Worm (Caenorhabditis elegans) whole organism, L2 larva: Measurements from ENCODE around the gene ist-1.
A peak's percentile ranks its signal among the peaks of the same experiment; 100 is the strongest.

Experiments used
- F13H6.1 ChIP-seq: sonication (generic microtip); optimal IDR thresholded peaks from 2 replicates; lab custom pipeline; 2016; ENCODE audit warnings: missing genetic modification characterization, missing compliant biosample characterization
- R02D3.7 ChIP-seq: fragments of 150-350 bp; optimal IDR thresholded peaks from 2 replicates; lab custom pipeline; 2014; ENCODE audit warnings: missing biosample characterization, missing genetic modification characterization
- Y55F3AM.14 ChIP-seq: fragments of 200-800 bp; sonication (Bioruptor generic); optimal IDR thresholded peaks from 2 replicates; lab custom pipeline; 2018; ENCODE audit warnings: mild to moderate bottlenecking, missing genetic modification characterization, missing compliant biosample characterization
- ZK546.5 ChIP-seq: sonication (generic microtip); optimal IDR thresholded peaks from 2 replicates; lab custom pipeline; 2017; ENCODE audit warnings: missing biosample characterization, missing genetic modification characterization
- aly-2 ChIP-seq: fragments of 150-350 bp; optimal IDR thresholded peaks from 2 replicates; lab custom pipeline; 2014; ENCODE audit warnings: missing biosample characterization, missing genetic modification characterization
- crh-2 ChIP-seq: sonication (generic microtip); optimal IDR thresholded peaks from 2 replicates; lab custom pipeline; 2017; ENCODE audit warnings: missing biosample characterization, missing genetic modification characterization
- dmd-4 ChIP-seq: sonication (generic microtip); optimal IDR thresholded peaks from 2 replicates; lab custom pipeline; 2017; ENCODE audit warnings: missing biosample characterization, missing genetic modification characterization
- egl-27 ChIP-seq: sonication (generic microtip); optimal IDR thresholded peaks from 3 replicates; lab custom pipeline; 2017; ENCODE audit warnings: missing biosample characterization, missing genetic modification reagents, missing genetic modification characterization
- elt-1 ChIP-seq: fragments of 150-350 bp; optimal IDR thresholded peaks from 2 replicates; lab custom pipeline; 2014; ENCODE audit warnings: missing biosample characterization, missing genetic modification characterization
- elt-3 ChIP-seq: sonication (generic microtip); optimal IDR thresholded peaks from 2 replicates; lab custom pipeline; 2017; ENCODE audit warnings: missing biosample characterization, missing genetic modification characterization
- fos-1 ChIP-seq: fragments of 150-350 bp; optimal IDR thresholded peaks from 2 replicates; lab custom pipeline; 2014; ENCODE audit warnings: missing biosample characterization, missing genetic modification characterization
- gmeb-1 ChIP-seq: fragments of 150-350 bp; optimal IDR thresholded peaks from 2 replicates; lab custom pipeline; 2014; ENCODE audit warnings: missing biosample characterization, missing genetic modification characterization
- lin-11 ChIP-seq: fragments of 150-350 bp; sonication (generic microtip); optimal IDR thresholded peaks from 2 replicates; lab custom pipeline; 2014; ENCODE audit warnings: missing biosample characterization, missing genetic modification characterization, inconsistent platforms, mixed read lengths
- lin-13 ChIP-seq: fragments of 150-350 bp; optimal IDR thresholded peaks from 2 replicates; lab custom pipeline; 2014; ENCODE audit warnings: missing biosample characterization, missing genetic modification reagents, missing genetic modification characterization
- lin-39 ChIP-seq: fragments of 150-350 bp; optimal IDR thresholded peaks from 2 replicates; lab custom pipeline; 2014; ENCODE audit warnings: missing biosample characterization, missing genetic modification reagents, missing genetic modification characterization
- lsy-2 ChIP-seq, 2 experiments: fragments of 150-350 bp in 1 of 2; sonication (generic microtip) in 1 of 2; optimal IDR thresholded peaks; 2 replicates each; lab custom pipeline; 2014 to 2017; ENCODE audit warnings: missing biosample characterization in 2 of 2, missing genetic modification characterization in 2 of 2
- mab-5 ChIP-seq: fragments of 150-350 bp; optimal IDR thresholded peaks from 2 replicates; lab custom pipeline; 2014; ENCODE audit warnings: missing biosample characterization, missing genetic modification characterization
- mbf-1 ChIP-seq: sonication (generic microtip); optimal IDR thresholded peaks from 2 replicates; lab custom pipeline; 2017; ENCODE audit warnings: missing biosample characterization, missing genetic modification characterization
- mdl-1 ChIP-seq, 2 experiments: fragments of 150-350 bp in 1 of 2; sonication (generic microtip) in 1 of 2; optimal IDR thresholded peaks; 2 replicates each; lab custom pipeline; 2017; ENCODE audit warnings: missing biosample characterization in 2 of 2, missing genetic modification characterization in 2 of 2
- nhr-10 ChIP-seq: sonication (generic microtip); optimal IDR thresholded peaks from 2 replicates; lab custom pipeline; 2017; ENCODE audit warnings: missing biosample characterization, missing genetic modification characterization
- nhr-12 ChIP-seq: fragments of 150-350 bp; optimal IDR thresholded peaks from 2 replicates; lab custom pipeline; 2014; ENCODE audit warnings: missing biosample characterization, missing genetic modification characterization
- nhr-129 ChIP-seq: fragments of 150-350 bp; optimal IDR thresholded peaks from 2 replicates; lab custom pipeline; 2014; ENCODE audit warnings: missing biosample characterization, missing genetic modification characterization
- nhr-21 ChIP-seq: fragments of 150-350 bp; optimal IDR thresholded peaks from 2 replicates; lab custom pipeline; 2014; ENCODE audit warnings: missing biosample characterization, missing genetic modification characterization
- nhr-23 ChIP-seq: fragments of 150-350 bp; optimal IDR thresholded peaks from 2 replicates; lab custom pipeline; 2014; ENCODE audit warnings: missing biosample characterization, missing genetic modification reagents, missing genetic modification characterization
- nhr-237 ChIP-seq: fragments of 150-350 bp; optimal IDR thresholded peaks from 2 replicates; lab custom pipeline; 2014; ENCODE audit warnings: missing biosample characterization, missing genetic modification characterization
- nhr-6 ChIP-seq: fragments of 150-350 bp; optimal IDR thresholded peaks from 2 replicates; lab custom pipeline; 2014; ENCODE audit warnings: missing biosample characterization, missing genetic modification characterization
- peb-1 ChIP-seq: fragments of 150-350 bp; optimal IDR thresholded peaks from 2 replicates; lab custom pipeline; 2014; ENCODE audit warnings: missing biosample characterization, missing genetic modification characterization
- skn-1 ChIP-seq: sonication (generic microtip); optimal IDR thresholded peaks from 2 replicates; lab custom pipeline; 2017; ENCODE audit warnings: missing biosample characterization, missing genetic modification characterization
- sma-3 ChIP-seq: sonication (generic microtip); optimal IDR thresholded peaks from 2 replicates; lab custom pipeline; 2016; ENCODE audit warnings: missing genetic modification reagents, missing genetic modification characterization, missing compliant biosample characterization
- sma-9 ChIP-seq, 2 experiments: fragments of 150-350 bp in 1 of 2; sonication (generic microtip) in 1 of 2; optimal IDR thresholded peaks; 2 replicates each; lab custom pipeline; 2014 to 2016; ENCODE audit warnings: missing genetic modification characterization in 2 of 2, mild to moderate bottlenecking in 1 of 2, missing biosample characterization in 1 of 2, missing compliant biosample characterization in 1 of 2, missing genetic modification reagents in 1 of 2, moderate library complexity in 1 of 2
- snpc-4 ChIP-seq: fragments of 150-350 bp; optimal IDR thresholded peaks from 2 replicates; lab custom pipeline; 2014; ENCODE audit warnings: missing biosample characterization, missing genetic modification characterization
- ztf-1 ChIP-seq: fragments of 200-800 bp; sonication (Bioruptor generic); conservative IDR thresholded peaks from 2 replicates; pipeline ENCODE4 v1.3.6; 2022; ENCODE audit warnings: missing genetic modification characterization, missing compliant biosample characterization
- ztf-11 ChIP-seq: sonication (generic microtip); optimal IDR thresholded peaks from 2 replicates; lab custom pipeline; 2017; ENCODE audit warnings: missing biosample characterization, missing genetic modification characterization
- ztf-4 ChIP-seq: fragments of 150-350 bp; optimal IDR thresholded peaks from 2 replicates; lab custom pipeline; 2014; ENCODE audit warnings: missing biosample characterization, missing genetic modification characterization

ist-1 gene

DNA sequence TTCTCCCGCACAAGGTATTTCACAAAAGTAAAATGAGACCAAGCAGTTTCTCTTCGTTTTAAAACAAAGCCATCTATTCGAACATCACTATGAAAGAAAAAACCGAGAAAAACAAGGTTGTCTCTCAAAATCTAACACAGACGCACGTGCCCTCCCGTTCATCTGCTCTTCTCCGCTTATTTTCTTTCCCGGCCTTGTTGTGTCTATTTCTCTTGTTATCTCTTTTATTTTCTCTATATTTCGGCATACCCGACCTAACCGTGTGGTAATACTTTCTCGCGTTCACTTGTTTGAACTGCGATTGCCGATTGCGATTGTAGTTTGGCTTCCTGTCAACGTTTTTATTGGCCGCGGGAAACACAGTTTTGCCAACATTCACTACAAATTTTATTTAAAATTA, 3.0 kb downstream of the ist-1 start (continued):
- TF ChIP-seq dmd-4 (tag; lab: Kevin White, UChicago) (no peak), nhr-21 (tag; lab: Kevin White, UChicago) (no peak), aly-2 (tag; lab: Kevin White, UChicago) (no peak), crh-2 (no peak), ztf-11 (tag; lab: Kevin White, UChicago) (no peak)

DNA sequence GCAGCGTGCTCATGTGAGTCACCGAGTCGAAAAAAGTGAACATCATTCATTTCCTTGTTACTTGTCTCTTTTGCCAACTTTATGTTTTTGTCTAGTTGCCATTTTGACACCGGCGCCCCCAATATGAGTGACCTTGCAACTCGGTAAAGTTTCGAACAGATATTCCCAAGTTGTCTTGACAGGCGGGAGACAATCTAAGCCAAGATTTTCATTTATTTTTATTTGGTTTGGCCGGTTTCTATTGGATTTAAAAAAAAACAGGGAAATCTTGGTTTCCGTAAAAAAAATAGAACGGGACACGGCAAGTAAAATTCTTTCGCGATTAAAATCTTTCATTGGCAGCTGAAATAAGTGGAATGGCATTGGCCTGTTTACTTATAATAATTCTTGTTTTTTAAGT, 4.8 kb downstream of the ist-1 start:
- no peak for TF ChIP-seq nhr-237 (tag; lab: Kevin White, UChicago)
- TF ChIP-seq fos-1 = no peak
- no peak for TF ChIP-seq ztf-1
- no peak for TF ChIP-seq nhr-12
- TF ChIP-seq nhr-6 (tag; lab: Kevin White, UChicago) = no peak
- no peak for TF ChIP-seq mab-5 (tag; lab: Kevin White, UChicago)
- no peak for TF ChIP-seq R02D3.7 (tag; lab: Kevin White, UChicago)
- no peak for TF ChIP-seq elt-3 (tag; lab: Kevin White, UChicago)
- TF ChIP-seq lin-11 (tag; lab: Kevin White, UChicago) = no peak
- TF ChIP-seq ztf-4 = no peak
- no peak for TF ChIP-seq mbf-1
- no peak for TF ChIP-seq snpc-4
- TF ChIP-seq lin-13 (GFP tag; lab: Kevin White, UChicago) = no peak
- TF ChIP-seq elt-1 (tag; lab: Kevin White, UChicago) = no peak
- no peak for TF ChIP-seq Y55F3AM.14 (GFP tag; lab: Kevin White, UChicago)
- no peak for TF ChIP-seq sma-9 (GFP tag; optimal IDR thresholded peaks at IDR 0.05; lab: Kevin White, UChicago)
- TF ChIP-seq sma-9 (tag; optimal IDR thresholded peaks at IDR 0.05; lab: Kevin White, UChicago) = no peak
- TF ChIP-seq ZK546.5 (tag; lab: Kevin White, UChicago) = no peak
- TF ChIP-seq peb-1 (tag; lab: Kevin White, UChicago) = no peak

DNA sequence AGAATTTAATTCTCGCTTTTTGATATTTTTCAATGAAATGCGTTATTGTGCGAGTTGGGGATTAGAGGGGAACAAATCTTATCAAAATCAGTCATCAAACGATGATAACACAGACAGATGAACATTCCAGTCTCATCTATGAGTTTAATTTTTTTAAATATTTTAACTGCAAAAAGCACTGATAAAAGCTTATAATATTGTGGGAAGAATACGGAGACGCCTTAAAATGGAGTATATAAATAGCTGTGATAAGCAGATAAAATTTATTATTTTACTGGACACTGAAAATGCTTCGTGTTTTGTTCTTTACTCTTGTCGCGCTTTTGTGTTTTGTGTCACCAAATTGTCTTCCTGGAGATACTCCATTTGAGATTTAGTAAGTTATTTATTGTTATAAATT, 13.2 kb downstream of the ist-1 start, which contains the start of gene clec-86:
clec-86 (plus strand) TSS at position 262 of the 400 bp plus-strand sequence.
- TF ChIP-seq sma-3 (GFP tag; lab: Kevin White, UChicago) (no peak), fos-1 (peak; percentile 3)
- TF ChIP-seq, all 48 proteins: peak for 1

DNA sequence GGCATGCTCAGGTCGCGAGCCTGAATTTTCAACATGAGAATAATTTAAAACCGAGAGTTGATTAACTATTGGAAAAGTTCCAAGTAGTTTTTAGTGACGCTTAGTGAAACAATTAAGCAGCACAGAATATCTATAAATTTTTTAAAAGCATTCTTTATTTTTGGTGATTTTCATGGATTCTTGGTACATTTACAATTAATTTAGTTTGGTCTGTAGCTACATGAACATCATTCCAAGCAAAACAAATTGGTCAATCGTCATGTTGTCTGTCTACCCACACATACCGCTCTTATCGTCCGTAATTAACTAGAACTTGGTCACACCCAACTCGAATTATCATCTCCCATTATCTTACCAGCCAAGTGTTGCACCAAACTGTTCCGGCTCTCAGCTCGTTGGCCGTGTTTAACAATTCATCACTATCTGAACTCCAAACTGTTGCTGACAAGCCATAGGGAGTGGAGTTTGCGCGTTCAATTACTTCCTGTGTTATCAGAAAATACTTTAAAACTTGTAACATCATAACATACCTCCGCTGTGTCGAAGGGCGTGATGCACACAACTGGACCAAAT, 14.3 kb downstream of the ist-1 start:
- no peak for TF ChIP-seq ZK546.5 (tag; lab: Kevin White, UChicago)
- TF ChIP-seq elt-1 (tag; lab: Kevin White, UChicago) = no peak
- peak; percentile 3 for TF ChIP-seq fos-1
- no peak for TF ChIP-seq lsy-2 (tag; optimal IDR thresholded peaks at IDR 0.05; lab: Kevin White, UChicago)
- no peak for TF ChIP-seq mbf-1
- TF ChIP-seq aly-2 (tag; lab: Kevin White, UChicago) = no peak
- TF ChIP-seq sma-9 (GFP tag; optimal IDR thresholded peaks at IDR 0.05; lab: Kevin White, UChicago) = no peak
- TF ChIP-seq sma-9 (tag; optimal IDR thresholded peaks at IDR 0.05; lab: Kevin White, UChicago) = no peak
- TF ChIP-seq nhr-10 (tag; lab: Kevin White, UChicago) = no peak
- TF ChIP-seq lin-39 (tag; lab: Kevin White, UChicago) = no peak

DNA sequence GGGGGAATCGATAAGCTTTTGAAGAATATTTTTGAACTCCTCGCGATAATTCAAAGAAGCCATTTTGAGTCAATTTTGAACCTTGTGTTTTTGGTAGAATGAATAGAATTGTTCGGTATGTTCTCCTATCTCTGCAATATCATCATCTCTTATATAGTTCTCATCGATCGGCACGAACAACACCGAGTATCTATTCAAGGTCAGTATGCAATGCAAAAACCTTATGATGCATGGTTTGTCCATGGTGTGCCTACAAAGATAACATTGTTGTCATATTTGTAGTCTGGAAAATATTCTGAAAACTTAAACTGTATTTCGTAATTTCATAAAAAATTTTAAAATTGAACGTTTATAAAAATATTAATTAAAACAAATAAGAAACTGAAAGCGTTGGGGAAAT, 17.1 kb downstream of the ist-1 start, which contains the start of gene alh-10:
alh-10 (minus strand) TSS at position 127 of the 400 bp plus-strand sequence.
- TF ChIP-seq egl-27 = no peak
- TF ChIP-seq skn-1 = no peak
- no peak for TF ChIP-seq mdl-1 (tag; optimal IDR thresholded peaks at IDR 0.05; lab: Kevin White, UChicago)
- TF ChIP-seq lin-13 (GFP tag; lab: Kevin White, UChicago) = no peak
- no peak for TF ChIP-seq Y55F3AM.14 (GFP tag; lab: Kevin White, UChicago)
- TF ChIP-seq ZK546.5 (tag; lab: Kevin White, UChicago) = no peak
- TF ChIP-seq gmeb-1 (tag; lab: Kevin White, UChicago) = no peak
- no peak for TF ChIP-seq F13H6.1 (tag; lab: Kevin White, UChicago)
- no peak for TF ChIP-seq snpc-4
- no peak for TF ChIP-seq R02D3.7 (tag; lab: Kevin White, UChicago)
- TF ChIP-seq nhr-10 (tag; lab: Kevin White, UChicago) = no peak
- no peak for TF ChIP-seq sma-9 (GFP tag; optimal IDR thresholded peaks at IDR 0.05; lab: Kevin White, UChicago)
- TF ChIP-seq sma-9 (tag; optimal IDR thresholded peaks at IDR 0.05; lab: Kevin White, UChicago) = no peak
- no peak for TF ChIP-seq lsy-2 (tag; optimal IDR thresholded peaks at IDR 0.05; lab: Kevin White, UChicago)
- no peak for TF ChIP-seq nhr-23
- TF ChIP-seq nhr-129 (tag; lab: Kevin White, UChicago) = no peak
- TF ChIP-seq, all 48 proteins: peak for 0
